Worm (Caenorhabditis elegans) whole organism, midembryonic: Measurements from ENCODE around the gene cyn-7.

Source experiments
- T22C8.4 ChIP-seq: fragments of 200-800 bp; sonication (Bioruptor generic); IDR thresholded peaks from 2 replicates; pipeline ENCODE4 v1.3.6; 2022; ENCODE audit warnings: missing genetic modification characterization, missing compliant biosample characterization
- cog-1 ChIP-seq: sonication (generic microtip); optimal IDR thresholded peaks from 2 replicates; lab custom pipeline; 2016; ENCODE audit warnings: missing genetic modification characterization, missing compliant biosample characterization
- flt-1 ChIP-seq: fragments of 200-800 bp; sonication (Bioruptor generic); IDR thresholded peaks from 2 replicates; pipeline ENCODE4 v1.3.6; 2022; ENCODE audit warnings: missing genetic modification characterization, missing compliant biosample characterization
- klf-2 ChIP-seq: fragments of 200-800 bp; sonication (Bioruptor generic); conservative IDR thresholded peaks from 2 replicates; pipeline ENCODE4 v1.3.6; 2022; ENCODE audit warnings: missing genetic modification reagents, missing genetic modification characterization, missing compliant biosample characterization
- med-1 ChIP-seq: sonication (generic microtip); optimal IDR thresholded peaks from 2 replicates; lab custom pipeline; 2017; ENCODE audit warnings: missing genetic modification characterization, mild to moderate bottlenecking, missing compliant biosample characterization, antibody characterized with exemption, missing genetic modification reagents; ENCODE audit not compliant: insufficient read depth
- ref-1 ChIP-seq: fragments of 200-800 bp; sonication (Bioruptor generic); conservative IDR thresholded peaks from 2 replicates; pipeline ENCODE4 v1.3.6; 2022; ENCODE audit warnings: missing genetic modification reagents, missing genetic modification characterization, missing compliant biosample characterization
- tab-1 ChIP-seq: fragments of 200-800 bp; sonication (Bioruptor generic); IDR thresholded peaks from 2 replicates; pipeline ENCODE4 v1.3.6; 2022; ENCODE audit warnings: missing genetic modification characterization, missing compliant biosample characterization
- ztf-23 ChIP-seq: fragments of 200-800 bp; sonication (Bioruptor generic); IDR thresholded peaks from 2 replicates; pipeline ENCODE4 v1.3.6; 2022; ENCODE audit warnings: missing genetic modification reagents, missing genetic modification characterization, missing compliant biosample characterization
- ztf-29 ChIP-seq: fragments of 200-800 bp; sonication (Bioruptor generic); IDR thresholded peaks from 2 replicates; pipeline ENCODE4 v1.3.6; 2022; ENCODE audit warnings: missing genetic modification reagents, missing genetic modification characterization, missing compliant biosample characterization

DNA sequence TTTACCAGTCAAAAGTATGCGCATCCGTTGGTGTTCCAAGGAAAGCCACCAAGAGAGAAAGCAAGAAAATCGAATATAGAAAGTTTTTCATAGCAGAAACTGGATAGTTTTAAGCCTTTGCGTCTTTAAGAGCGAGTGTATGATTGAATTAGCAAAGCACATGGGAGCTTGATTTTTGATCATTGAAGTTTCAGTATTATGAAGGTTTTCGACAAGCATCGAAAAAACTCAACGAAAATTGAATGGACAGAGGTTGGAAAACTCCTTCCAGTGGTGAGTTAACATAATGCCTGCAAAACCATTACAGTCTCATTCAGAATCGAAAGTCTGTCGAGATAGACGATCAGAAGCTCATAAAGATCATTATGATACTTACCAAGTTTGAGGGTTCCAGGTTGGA lies 6.7 kb upstream of the cyn-7 start, which contains the start of gene Y75B12B.13:
- TF ChIP-seq flt-1 (GFP tag; lab: Robert Waterston, UW) = no peak
- TF ChIP-seq ztf-23 = no peak
- no peak for TF ChIP-seq tab-1 (GFP tag; lab: Robert Waterston, UW)
- no peak for TF ChIP-seq klf-2 (GFP tag; lab: Robert Waterston, UW)
- no peak for TF ChIP-seq med-1 (GFP tag; lab: Kevin White, UChicago)
- TF ChIP-seq ztf-29 (GFP tag; lab: Robert Waterston, UW) = no peak
- no peak for TF ChIP-seq ref-1 (GFP tag; lab: Robert Waterston, UW)
- TF ChIP-seq T22C8.4 (GFP tag; lab: Robert Waterston, UW) = no peak
- TF ChIP-seq cog-1 (tag; lab: Kevin White, UChicago) = no peak
